Fruit fly (Drosophila melanogaster) S2 (cell line): ENCODE data around the gene nrm.

Experiments
- CG8478 ChIP-seq: fragments of >200 bp; optimal IDR thresholded peaks from 2 replicates; lab custom pipeline; 2018
- CTCF ChIP-seq, 2 experiments: fragments of >200 bp; optimal IDR thresholded peaks; 2 replicates each; lab custom pipeline; 2018

DNA sequence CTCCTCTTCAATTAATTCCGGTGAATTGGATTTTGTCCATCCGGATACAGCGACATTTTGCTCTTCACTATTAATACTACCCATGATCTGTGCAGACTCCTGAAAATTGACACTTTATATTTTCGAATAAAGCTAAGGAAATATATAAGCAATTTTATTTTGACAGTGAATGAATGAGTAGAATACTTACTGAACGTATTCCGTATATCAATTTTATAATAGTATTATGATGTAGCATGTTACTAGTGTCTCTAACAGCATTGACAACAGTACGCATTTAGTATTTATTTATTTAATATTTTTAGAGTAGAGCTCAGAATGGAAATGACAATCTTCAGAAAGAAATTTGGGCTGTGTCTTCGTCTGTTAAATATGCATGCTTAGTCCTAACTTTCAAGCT lies 43.0 kb upstream of the nrm start, which contains the start of gene CG32461:
- TF ChIP-seq CG8478 (lab: Kevin White, UChicago) (no peak), CTCF (optimal IDR thresholded peaks at IDR 0.05; lab: Kevin White, UChicago) (no peak)
